Worm (Caenorhabditis elegans) whole organism, midembryonic: ENCODE measurements around the gene srx-12.

ENCODE experiments used
- T22C8.4 ChIP-seq: fragments of 200-800 bp; sonication (Bioruptor generic); IDR thresholded peaks from 2 replicates; pipeline ENCODE4 v1.3.6; 2022; ENCODE audit warnings: missing genetic modification characterization, missing compliant biosample characterization
- cog-1 ChIP-seq: sonication (generic microtip); optimal IDR thresholded peaks from 2 replicates; lab custom pipeline; 2016; ENCODE audit warnings: missing genetic modification characterization, missing compliant biosample characterization
- flt-1 ChIP-seq: fragments of 200-800 bp; sonication (Bioruptor generic); IDR thresholded peaks from 2 replicates; pipeline ENCODE4 v1.3.6; 2022; ENCODE audit warnings: missing genetic modification characterization, missing compliant biosample characterization
- klf-2 ChIP-seq: fragments of 200-800 bp; sonication (Bioruptor generic); conservative IDR thresholded peaks from 2 replicates; pipeline ENCODE4 v1.3.6; 2022; ENCODE audit warnings: missing genetic modification reagents, missing genetic modification characterization, missing compliant biosample characterization
- med-1 ChIP-seq: sonication (generic microtip); optimal IDR thresholded peaks from 2 replicates; lab custom pipeline; 2017; ENCODE audit warnings: missing genetic modification characterization, mild to moderate bottlenecking, missing compliant biosample characterization, antibody characterized with exemption, missing genetic modification reagents; ENCODE audit not compliant: insufficient read depth
- ref-1 ChIP-seq: fragments of 200-800 bp; sonication (Bioruptor generic); conservative IDR thresholded peaks from 2 replicates; pipeline ENCODE4 v1.3.6; 2022; ENCODE audit warnings: missing genetic modification reagents, missing genetic modification characterization, missing compliant biosample characterization
- tab-1 ChIP-seq: fragments of 200-800 bp; sonication (Bioruptor generic); IDR thresholded peaks from 2 replicates; pipeline ENCODE4 v1.3.6; 2022; ENCODE audit warnings: missing genetic modification characterization, missing compliant biosample characterization
- ztf-23 ChIP-seq: fragments of 200-800 bp; sonication (Bioruptor generic); IDR thresholded peaks from 2 replicates; pipeline ENCODE4 v1.3.6; 2022; ENCODE audit warnings: missing genetic modification reagents, missing genetic modification characterization, missing compliant biosample characterization
- ztf-29 ChIP-seq: fragments of 200-800 bp; sonication (Bioruptor generic); IDR thresholded peaks from 2 replicates; pipeline ENCODE4 v1.3.6; 2022; ENCODE audit warnings: missing genetic modification reagents, missing genetic modification characterization, missing compliant biosample characterization

Gene srx-12

ce11 chrIV:1075484-1075883 is 29.7 kb downstream of the srx-12 start:
- TF ChIP-seq med-1, result no peak
- TF ChIP-seq ztf-29 (GFP tag; lab: Robert Waterston, UW), result no peak
- TF ChIP-seq cog-1 (tag; lab: Kevin White, UChicago), result no peak
- no peak for TF ChIP-seq T22C8.4 (GFP tag; lab: Robert Waterston, UW)
- TF ChIP-seq ztf-23 (GFP tag; lab: Robert Waterston, UW), result no peak

- TF ChIP-seq flt-1 (GFP tag; lab: Robert Waterston, UW) (no peak), ztf-23 (GFP tag; lab: Robert Waterston, UW) (no peak), ref-1 (GFP tag; lab: Robert Waterston, UW) (no peak), tab-1 (GFP tag; lab: Robert Waterston, UW) (no peak), T22C8.4 (GFP tag; lab: Robert Waterston, UW) (no peak), ztf-29 (GFP tag; lab: Robert Waterston, UW) (no peak), cog-1 (tag; lab: Kevin White, UChicago) (no peak), klf-2 (GFP tag; lab: Robert Waterston, UW) (no peak), med-1 (no peak)
Observed at ce11 chrIV:1086913-1087312, 41.1 kb downstream of the srx-12 start, which contains the start of gene csn-4. TSS of gene csn-4 (minus strand) at chrIV:1087013.

ce11 chrIV:1093870-1094564 is 48.2 kb downstream of the srx-12 start, which contains the start of the genes cct-8 and Y55F3AR.2:
TSS of gene cct-8 (minus strand) at chrIV:1093920.
TSS of gene Y55F3AR.2 (plus strand) at chrIV:1094541.
- TF ChIP-seq ztf-29 (GFP tag; lab: Robert Waterston, UW), result no peak
- peak; percentile 92 for TF ChIP-seq ztf-23 (GFP tag; lab: Robert Waterston, UW)
- no peak for TF ChIP-seq tab-1 (GFP tag; lab: Robert Waterston, UW)
- TF ChIP-seq flt-1 (GFP tag; lab: Robert Waterston, UW), result peak; percentile 81
- no peak for TF ChIP-seq ref-1 (GFP tag; lab: Robert Waterston, UW)
- TF ChIP-seq cog-1 (tag; lab: Kevin White, UChicago), result peak; percentile 88
- TF ChIP-seq T22C8.4 (GFP tag; lab: Robert Waterston, UW), result peak; percentile 55; the same call in 1 of the 2 replicates
- peak; percentile 52; the same call in 1 of the 2 replicates for TF ChIP-seq klf-2 (GFP tag; lab: Robert Waterston, UW)
- no peak for TF ChIP-seq med-1

- TF ChIP-seq ref-1 (GFP tag; lab: Robert Waterston, UW) (no peak), ztf-23 (GFP tag; lab: Robert Waterston, UW) (no peak), med-1 (no peak), T22C8.4 (GFP tag; lab: Robert Waterston, UW) (no peak), flt-1 (GFP tag; lab: Robert Waterston, UW) (no peak), cog-1 (tag; lab: Kevin White, UChicago) (no peak), ztf-29 (GFP tag; lab: Robert Waterston, UW) (no peak)
Observed at ce11 chrIV:1096154-1096553, 50.4 kb downstream of the srx-12 start.

ce11 chrIV:1097153-1097552 is 51.4 kb downstream of the srx-12 start, which contains the start of gene cox-18:
TSS of gene cox-18 (plus strand) at chrIV:1097453.
- TF ChIP-seq med-1, result no peak
- no peak for TF ChIP-seq T22C8.4 (GFP tag; lab: Robert Waterston, UW)
- no peak for TF ChIP-seq flt-1 (GFP tag; lab: Robert Waterston, UW)
- no peak for TF ChIP-seq tab-1 (GFP tag; lab: Robert Waterston, UW)
- no peak for TF ChIP-seq ztf-23 (GFP tag; lab: Robert Waterston, UW)
- TF ChIP-seq cog-1 (tag; lab: Kevin White, UChicago), result no peak
- TF ChIP-seq ztf-29 (GFP tag; lab: Robert Waterston, UW), result no peak
- TF ChIP-seq klf-2 (GFP tag; lab: Robert Waterston, UW), result no peak
- TF ChIP-seq ref-1 (GFP tag; lab: Robert Waterston, UW), result no peak
